Fruit fly (Drosophila melanogaster): ENCODE data around the gene norpA.
A peak's percentile ranks its signal among the peaks of the same experiment; 100 is the strongest.

norpA gene

DNA sequence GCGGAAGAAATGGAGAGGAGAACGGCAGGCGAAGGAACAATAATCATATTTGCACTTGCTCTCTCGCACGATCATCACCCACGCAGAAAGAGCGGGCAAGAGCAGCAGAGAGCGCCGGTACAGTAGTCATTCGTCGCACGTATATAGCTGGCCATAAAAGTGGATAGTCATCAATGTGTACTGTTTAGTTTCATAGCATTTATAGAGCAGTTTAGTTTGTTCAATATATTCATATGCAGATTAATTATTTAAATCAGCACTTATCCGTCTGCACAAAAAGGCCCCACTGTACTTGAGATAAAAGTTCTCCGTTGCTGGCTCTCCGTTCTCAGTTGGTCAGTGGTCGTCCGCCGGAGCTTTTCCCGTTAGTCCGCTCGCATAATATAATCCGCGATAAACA, 2.4 kb downstream of the norpA start (continued):
- TF ChIP-seq CG1233 (GFP tag; optimal IDR thresholded peaks at IDR 0.05) (peak; percentile 97), pita (GFP tag; optimal IDR thresholded peaks at IDR 0.05) (no peak), Dfd (GFP tag; optimal IDR thresholded peaks at IDR 0.05) (peak in 1 of 2 experiments; percentile 86), Aef1 (GFP tag; IDR thresholded peaks at IDR 0.05) (peak; percentile 99), da (GFP tag; optimal IDR thresholded peaks at IDR 0.05) (peak; percentile 92), CG3407 (GFP tag; optimal IDR thresholded peaks at IDR 0.05) (peak; percentile 91), HHEX (GFP tag; optimal IDR thresholded peaks at IDR 0.05) (peak; percentile 98), CG2120 (GFP tag; optimal IDR thresholded peaks at IDR 0.05) (peak; percentile 100), CG18262 (tag; optimal IDR thresholded peaks at IDR 0.05) (peak; percentile 91), CG17385 (GFP tag; optimal IDR thresholded peaks at IDR 0.05) (peak; percentile 97), grn (GFP tag; optimal IDR thresholded peaks at IDR 0.05) (peak; percentile 73), fd96Cb (tag; optimal IDR thresholded peaks at IDR 0.05) (peak; percentile 97), CG30403 (GFP tag; optimal IDR thresholded peaks at IDR 0.05) (peak; percentile 98), Hmx (GFP tag; optimal IDR thresholded peaks at IDR 0.05) (peak; percentile 95), CG2875 (GFP tag; optimal IDR thresholded peaks at IDR 0.05) (peak; percentile 93), CG2129 (GFP tag; IDR thresholded peaks at IDR 0.05; ENCODE audit: partially characterized antibody) (no peak), lilli (GFP tag; optimal IDR thresholded peaks at IDR 0.05) (peak; percentile 99), NfI (GFP tag; optimal IDR thresholded peaks at IDR 0.05) (peak; percentile 99), HmgD (GFP tag; optimal IDR thresholded peaks at IDR 0.05) (peak; percentile 98), z (GFP tag; IDR thresholded peaks at IDR 0.05) (peak; percentile 73), dati (GFP tag; IDR thresholded peaks at IDR 0.05) (peak; percentile 95), CG13894 (tag; optimal IDR thresholded peaks at IDR 0.05) (peak; percentile 99), fd102C (GFP tag; optimal IDR thresholded peaks at IDR 0.05) (peak; percentile 14), zf30C (GFP tag; optimal IDR thresholded peaks at IDR 0.05) (peak; percentile 42), ham (GFP tag; IDR thresholded peaks at IDR 0.05) (peak; percentile 97), grau (tag; optimal IDR thresholded peaks at IDR 0.05) (peak; percentile 99), BtbVII (GFP tag; optimal IDR thresholded peaks at IDR 0.05) (peak; percentile 98), klu (GFP tag; IDR thresholded peaks at IDR 0.05) (peak; percentile 99), CG6175 (GFP tag; IDR thresholded peaks at IDR 0.05) (peak; percentile 98), CG15011 (GFP tag; optimal IDR thresholded peaks at IDR 0.05) (peak; percentile 96), Hand (GFP tag; optimal IDR thresholded peaks at IDR 0.05) (peak; percentile 98), salm (tag; optimal IDR thresholded peaks at IDR 0.05) (peak; percentile 94), CG9932 (GFP tag; IDR thresholded peaks at IDR 0.05) (peak; percentile 100), CG6791 (GFP tag; IDR thresholded peaks at IDR 0.05; ENCODE audit: partially characterized antibody) (no peak), CG8359 (GFP tag; optimal IDR thresholded peaks at IDR 0.05; ENCODE audit: borderline replicate concordance) (peak; percentile 86), CG1529 (GFP tag; optimal IDR thresholded peaks at IDR 0.05) (peak; percentile 95), bcd (GFP tag; optimal IDR thresholded peaks at IDR 0.05) (peak; percentile 99), CHES-1-like (GFP tag; optimal IDR thresholded peaks at IDR 0.05) (peak; percentile 98), CG3995 (GFP tag; optimal IDR thresholded peaks at IDR 0.05) (peak; percentile 86), CG8944 (GFP tag; optimal IDR thresholded peaks at IDR 0.05) (peak; percentile 98), CG2199 (GFP tag; IDR thresholded peaks at IDR 0.05) (peak; percentile 98), Mrtf (GFP tag; IDR thresholded peaks at IDR 0.05) (peak; percentile 99), insv (GFP tag; optimal IDR thresholded peaks at IDR 0.05) (peak; percentile 16 to 77), CG12942 (GFP tag; optimal IDR thresholded peaks at IDR 0.05) (peak; percentile 98), Usf (GFP tag; optimal IDR thresholded peaks at IDR 0.05) (peak; percentile 95), schlank (tag; optimal IDR thresholded peaks at IDR 0.05) (peak; percentile 98), CG12299 (tag; optimal IDR thresholded peaks at IDR 0.05) (peak; percentile 97), CG7745 (tag; optimal IDR thresholded peaks at IDR 0.05) (no peak), phol (tag; optimal IDR thresholded peaks at IDR 0.05) (peak; percentile 95), sqz (GFP tag; optimal IDR thresholded peaks at IDR 0.05) (peak; percentile 93), ci (GFP tag; IDR thresholded peaks at IDR 0.05) (peak; percentile 99)

All from whole organism, embryonic.